Fruit fly (Drosophila melanogaster) whole organism, prepupa: ENCODE data around the gene CG8031.

Source experiments
- CG16779 ChIP-seq: fragments of 200-800 bp; sonication (Bioruptor generic); optimal IDR thresholded peaks from 3 replicates; lab custom pipeline; 2017; ENCODE audit warnings: missing biosample characterization, mild to moderate bottlenecking, missing genetic modification characterization
- CG6792 ChIP-seq: fragments of 200-800 bp; sonication (Bioruptor generic); optimal IDR thresholded peaks from 3 replicates; lab custom pipeline; 2016; ENCODE audit warnings: missing biosample characterization, missing genetic modification characterization
- Smox ChIP-seq: fragments of 200-800 bp; sonication (Bioruptor generic); optimal IDR thresholded peaks from 3 replicates; lab custom pipeline; 2016; ENCODE audit warnings: missing biosample characterization, missing genetic modification characterization
- Sox15 ChIP-seq: fragments of 200-800 bp; sonication (Bioruptor generic); optimal IDR thresholded peaks from 3 replicates; lab custom pipeline; 2016; ENCODE audit warnings: missing biosample characterization, missing genetic modification characterization
- net ChIP-seq: fragments of 200-800 bp; sonication (Bioruptor generic); optimal IDR thresholded peaks from 3 replicates; lab custom pipeline; 2016; ENCODE audit warnings: missing biosample characterization, missing genetic modification characterization

DNA sequence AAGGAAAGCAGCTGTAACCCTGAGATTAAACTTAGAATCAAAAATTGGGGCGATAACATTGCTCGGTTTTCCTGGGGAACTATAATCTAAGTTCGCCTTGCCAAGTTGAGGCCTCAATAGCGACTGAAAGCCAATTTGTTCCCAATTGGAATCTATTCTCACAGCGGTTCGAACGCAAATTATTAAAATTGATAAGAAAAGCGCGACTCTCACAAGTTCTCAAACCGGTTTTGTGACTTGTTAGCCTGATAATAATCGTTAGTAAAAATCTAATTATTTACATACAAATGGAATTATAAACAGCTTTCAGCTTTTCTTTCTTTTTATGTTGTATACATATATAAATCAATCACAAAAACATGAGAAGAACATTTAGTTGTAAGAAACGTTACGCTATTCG, 16.1 kb downstream of the CG8031 start, which contains the start of gene yellow-f2:
- TF ChIP-seq CG6792 (no peak), Sox15 (GFP tag; lab: Kevin White, UChicago) (no peak), net (GFP tag; lab: Kevin White, UChicago) (no peak), Smox (GFP tag; lab: Kevin White, UChicago) (no peak), CG16779 (tag; lab: Kevin White, UChicago) (no peak)
